Worm (Caenorhabditis elegans): ENCODE data around the gene C25F9.11.

DNA sequence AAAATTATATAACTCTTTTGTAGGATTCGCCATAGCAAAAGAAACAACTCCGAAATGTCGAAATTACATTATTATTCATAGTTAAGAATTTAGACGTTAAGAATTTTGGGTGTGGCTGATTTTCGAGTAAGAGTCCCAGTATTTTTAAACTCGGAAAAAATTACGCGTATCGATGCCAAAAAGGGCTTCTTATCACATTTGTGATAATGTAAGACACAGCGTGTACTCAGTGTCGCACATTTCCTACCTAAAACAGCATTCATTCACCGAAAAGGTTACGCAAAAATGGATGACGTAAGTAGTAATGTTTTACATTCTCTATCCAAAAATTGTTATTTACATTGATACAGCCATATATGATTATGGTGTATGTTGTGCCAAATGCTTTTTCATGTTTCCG is 16.7 kb upstream of the C25F9.11 start, which contains the start of gene M04C3.5:
- TF ChIP-seq elt-2 (tag; optimal IDR thresholded peaks at IDR 0.05) (peak; percentile 8), hlh-30 (tag; optimal IDR thresholded peaks at IDR 0.05; ENCODE audit: insufficient read depth) (no peak), hlh-13 (GFP tag; optimal IDR thresholded peaks at IDR 0.05) (no peak), ama-1 (optimal IDR thresholded peaks at IDR 0.05) (no peak), nhr-232 (tag; optimal IDR thresholded peaks at IDR 0.05) (no peak), tbx-7 (tag; optimal IDR thresholded peaks at IDR 0.05) (no peak)

All from whole organism, late embryonic.